Fruit fly (Drosophila melanogaster): ENCODE measurements around the gene bcn92.

The bcn92 gene

DNA sequence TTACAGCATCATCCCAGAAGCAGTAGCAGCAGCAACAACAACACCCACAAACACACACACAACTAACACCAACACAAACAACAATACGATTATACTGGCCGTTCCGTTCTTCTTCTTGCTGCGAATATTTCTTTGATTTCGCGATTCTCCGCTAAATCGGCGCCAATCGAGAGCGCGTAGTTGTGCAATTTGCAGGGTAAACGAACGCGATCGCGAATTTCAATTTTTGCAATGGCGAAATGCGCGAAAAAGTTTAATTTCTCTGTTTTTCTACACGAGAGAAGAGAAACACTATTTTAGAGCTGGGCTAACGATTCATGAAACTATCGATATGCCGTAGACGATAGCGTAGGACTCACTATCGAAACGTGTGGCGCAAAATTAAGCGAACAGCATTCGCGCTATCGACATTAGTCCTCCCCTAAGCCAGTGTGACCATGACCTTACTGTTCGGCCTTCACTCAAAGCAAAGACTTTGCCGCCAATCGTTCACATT lies 9.3 kb upstream of the bcn92 start, which contains the start of gene wapl:
Gene wapl, minus strand, starts transcription at position 316 of the 496 bp plus-strand sequence.
- TF ChIP-seq CG12104 (GFP tag; optimal IDR thresholded peaks at IDR 0.05) (no peak), CG4360 (GFP tag; IDR thresholded peaks at IDR 0.05) (peak; percentile 76), CG33557 (GFP tag; optimal IDR thresholded peaks at IDR 0.05) (no peak), stc (GFP tag; IDR thresholded peaks at IDR 0.05) (no peak), CG6175 (GFP tag; IDR thresholded peaks at IDR 0.05) (no peak), nmo (GFP tag; optimal IDR thresholded peaks at IDR 0.05) (peak; percentile 34), CG42726 (GFP tag; IDR thresholded peaks at IDR 0.05; ENCODE audit: partially characterized antibody) (peak; percentile 94), chif (GFP tag; optimal IDR thresholded peaks at IDR 0.05) (peak in 1 of 2 experiments; percentile 17), CHES-1-like (GFP tag; optimal IDR thresholded peaks at IDR 0.05) (peak; percentile 37), Antp (GFP tag; optimal IDR thresholded peaks at IDR 0.05) (peak; percentile 48), pfk (GFP tag; optimal IDR thresholded peaks at IDR 0.05) (no peak), eve (GFP tag; optimal IDR thresholded peaks at IDR 0.05) (no peak), sug (tag; optimal IDR thresholded peaks at IDR 0.05) (peak; percentile 49), CG12219 (GFP tag; optimal IDR thresholded peaks at IDR 0.05) (no peak), CG10959 (GFP tag; IDR thresholded peaks at IDR 0.05) (no peak), Asciz (GFP tag; optimal IDR thresholded peaks at IDR 0.05) (no peak), unc-4 (GFP tag; IDR thresholded peaks at IDR 0.05; ENCODE audit: partially characterized antibody) (peak; percentile 96), fd3F (GFP tag; optimal IDR thresholded peaks at IDR 0.05) (no peak), so (GFP tag; IDR thresholded peaks at IDR 0.05) (no peak), grau (tag; optimal IDR thresholded peaks at IDR 0.05) (peak; percentile 25), cato (GFP tag; optimal IDR thresholded peaks at IDR 0.05; ENCODE audit: borderline replicate concordance) (no peak), tna (GFP tag; IDR thresholded peaks at IDR 0.05; ENCODE audit: partially characterized antibody) (peak; percentile 93), MESR4 (GFP tag; optimal IDR thresholded peaks at IDR 0.05) (peak; percentile 86), zen (tag; optimal IDR thresholded peaks at IDR 0.05) (peak; percentile 22), Doc2 (GFP tag; IDR thresholded peaks at IDR 0.05) (no peak), Xbp1 (GFP tag; optimal IDR thresholded peaks at IDR 0.05) (peak; percentile 46), Ada2b (GFP tag; IDR thresholded peaks at IDR 0.05) (no peak), CG16813 (GFP tag; IDR thresholded peaks at IDR 0.05; ENCODE audit: partially characterized antibody) (peak; percentile 93), CG6791 (GFP tag; IDR thresholded peaks at IDR 0.05; ENCODE audit: partially characterized antibody) (peak; percentile 95), CG34224 (GFP tag; IDR thresholded peaks at IDR 0.05; ENCODE audit: partially characterized antibody) (peak; percentile 93), CG17912 (GFP tag; optimal IDR thresholded peaks at IDR 0.05) (no peak), ftz-f1 (GFP tag; optimal IDR thresholded peaks at IDR 0.05) (peak; percentile 98), amos (GFP tag; IDR thresholded peaks at IDR 0.05; ENCODE audit: partially characterized antibody) (peak; percentile 97), HLH3B (GFP tag; IDR thresholded peaks at IDR 0.05) (no peak), E2f2 (GFP tag; IDR thresholded peaks at IDR 0.05) (peak; percentile 94), Neu2 (GFP tag; optimal IDR thresholded peaks at IDR 0.05; ENCODE audit: borderline replicate concordance) (no peak), ara (GFP tag; IDR thresholded peaks at IDR 0.05) (no peak), Dek (tag; optimal IDR thresholded peaks at IDR 0.05) (no peak), dpn (GFP tag; optimal IDR thresholded peaks at IDR 0.05) (peak; percentile 30), gro (GFP tag; optimal IDR thresholded peaks at IDR 0.05) (peak; percentile 77), CG17385 (GFP tag; optimal IDR thresholded peaks at IDR 0.05) (peak; percentile 96), sd (tag; optimal IDR thresholded peaks at IDR 0.05) (no peak), p53 (GFP tag; optimal IDR thresholded peaks at IDR 0.05) (no peak), Med (GFP tag) (peak; percentile 92), Mes4 (GFP tag; optimal IDR thresholded peaks at IDR 0.05) (no peak), sc (optimal IDR thresholded peaks at IDR 0.05) (no peak), sc (GFP tag; optimal IDR thresholded peaks at IDR 0.05) (no peak), Dll (GFP tag; IDR thresholded peaks at IDR 0.05; ENCODE audit: partially characterized antibody) (peak; percentile 94), Sin3A (optimal IDR thresholded peaks at IDR 0.05) (peak; percentile 82), CG2199 (GFP tag; IDR thresholded peaks at IDR 0.05) (no peak), dmrt99B (tag; optimal IDR thresholded peaks at IDR 0.05) (no peak)

All from whole organism, embryonic.